Worm (Caenorhabditis elegans): ENCODE measurements around the gene irld-28.
"Not testable (repeated sequence)": the region's sequence is repeated elsewhere in the genome, so short reads cannot be mapped to it uniquely, and the experiment has no call there.

Gene irld-28

DNA sequence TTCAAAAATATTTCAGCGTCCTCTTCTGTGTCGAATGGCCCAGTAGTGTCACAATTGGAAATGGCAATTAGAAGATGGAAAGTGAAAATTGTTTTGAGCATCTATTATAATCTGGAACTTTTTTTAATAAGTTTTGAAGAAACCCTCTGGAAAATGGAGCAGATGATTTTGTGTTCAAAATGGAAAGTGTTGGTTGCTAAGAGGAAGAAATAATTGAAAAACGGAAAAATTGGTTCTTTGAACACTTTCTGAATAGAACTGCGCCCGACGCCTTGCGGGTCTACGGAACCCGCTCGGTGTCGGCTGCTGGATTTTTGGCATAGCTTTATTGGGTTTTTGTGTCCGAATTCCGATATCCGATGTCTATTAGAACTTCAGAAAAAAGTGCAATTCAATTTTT lies at the start of gene irld-28:
Gene irld-28, minus strand, starts transcription at position 101 of the 400 bp plus-strand sequence.
- TF ChIP-seq efl-1 (optimal IDR thresholded peaks at IDR 0.05) (no peak), efl-1 (GFP tag; optimal IDR thresholded peaks at IDR 0.05 in 1 of 2) (peak in 1 of 2 experiments; percentile 26), sptf-1 (tag; optimal IDR thresholded peaks at IDR 0.05) (no peak)

DNA sequence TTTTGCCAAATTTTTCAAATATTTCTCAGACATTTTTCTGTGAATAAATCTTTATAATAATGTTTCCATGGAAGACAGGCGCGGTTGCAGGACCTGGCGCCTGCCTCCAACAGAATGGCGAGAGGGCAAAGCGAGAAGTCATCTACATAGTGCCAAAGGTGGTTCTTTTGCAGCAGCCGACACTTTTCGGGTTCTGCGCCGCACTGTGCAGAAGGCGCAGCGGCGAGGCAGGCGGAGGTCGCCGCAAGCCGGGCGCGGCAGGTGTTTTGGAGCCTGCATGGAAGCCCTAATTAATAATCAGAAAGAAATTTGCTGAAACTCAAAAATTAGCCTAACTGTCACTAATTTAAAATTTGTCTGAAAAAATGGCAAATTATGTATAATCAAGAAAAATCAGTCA lies 7.5 kb upstream of the irld-28 start:
- TF ChIP-seq mef-2 (tag; optimal IDR thresholded peaks at IDR 0.05) (no peak), ceh-90 (tag; optimal IDR thresholded peaks at IDR 0.05) (no peak), egl-13 (tag; optimal IDR thresholded peaks at IDR 0.05) (no peak), elt-2 (tag; optimal IDR thresholded peaks at IDR 0.05) (no peak), nhr-85 (tag) (no peak), ceh-63 (GFP tag; optimal IDR thresholded peaks at IDR 0.05) (no peak), blmp-1 (tag; optimal IDR thresholded peaks at IDR 0.05) (no peak), unc-98 (GFP tag; IDR thresholded peaks at IDR 0.05) (no peak), ceh-82 (tag; optimal IDR thresholded peaks at IDR 0.05) (no peak), lin-15B (tag; optimal IDR thresholded peaks at IDR 0.05) (no peak), aha-1 (tag; optimal IDR thresholded peaks at IDR 0.05) (no peak)

DNA sequence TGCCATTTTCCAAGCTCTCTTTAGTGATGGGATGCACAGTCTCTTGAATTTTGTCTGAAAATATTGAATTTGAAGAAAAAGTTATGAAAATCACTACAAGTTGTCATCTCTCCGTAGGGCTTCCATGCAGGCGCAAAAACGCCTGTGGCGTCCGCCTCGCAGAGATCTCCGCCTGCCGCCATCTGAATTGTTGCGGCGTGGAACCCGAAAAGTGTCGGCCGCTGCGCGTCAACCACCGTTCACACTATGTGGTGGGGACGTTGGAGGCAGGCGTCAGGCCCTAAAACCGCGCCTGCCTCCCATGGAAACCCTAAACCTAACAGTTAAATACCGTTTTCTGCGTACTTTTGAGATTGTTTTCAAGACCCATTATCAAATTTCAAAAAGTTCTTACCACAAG lies 6.0 kb upstream of the irld-28 start:
- TF ChIP-seq tlp-1 (tag; optimal IDR thresholded peaks at IDR 0.05) = no peak

DNA sequence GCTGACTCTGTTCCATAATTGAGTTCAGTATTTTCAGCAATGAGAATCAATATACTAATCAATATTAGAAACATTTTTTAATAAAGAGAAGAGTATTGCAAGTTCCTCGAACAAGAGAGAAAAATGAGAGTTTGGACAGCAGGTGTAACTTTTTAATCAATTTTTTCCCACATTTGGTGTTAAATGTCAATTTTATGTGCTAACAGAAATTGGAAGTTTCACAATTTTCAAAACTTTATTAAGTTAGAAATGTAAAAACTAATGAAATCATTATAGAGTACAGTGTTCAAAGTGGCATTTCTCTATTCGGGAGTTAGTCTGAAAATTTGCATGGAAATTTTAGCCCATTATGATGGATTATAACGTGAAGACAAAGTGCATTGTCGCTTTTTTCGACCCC lies 5.2 kb upstream of the irld-28 start, which contains the start of gene irld-30:
Gene irld-30, minus strand, starts transcription at position 101 of the 400 bp plus-strand sequence.
- TF ChIP-seq skn-1 (tag; optimal IDR thresholded peaks at IDR 0.05) (no peak), snu-23 (GFP tag; optimal IDR thresholded peaks at IDR 0.05) (no peak), elt-3 (tag; optimal IDR thresholded peaks at IDR 0.05) (no peak), lin-39 (tag; optimal IDR thresholded peaks at IDR 0.05) (no peak), fos-1 (tag; optimal IDR thresholded peaks at IDR 0.05) (no peak), ceh-63 (GFP tag; optimal IDR thresholded peaks at IDR 0.05) (no peak), nhr-84 (tag; optimal IDR thresholded peaks at IDR 0.05) (no peak), lin-13 (GFP tag; optimal IDR thresholded peaks at IDR 0.05) (no peak), ces-1 (GFP tag; optimal IDR thresholded peaks at IDR 0.05) (no peak), vab-15 (tag; optimal IDR thresholded peaks at IDR 0.05) (no peak), lin-14 (GFP tag; optimal IDR thresholded peaks at IDR 0.05) (no peak)

DNA sequence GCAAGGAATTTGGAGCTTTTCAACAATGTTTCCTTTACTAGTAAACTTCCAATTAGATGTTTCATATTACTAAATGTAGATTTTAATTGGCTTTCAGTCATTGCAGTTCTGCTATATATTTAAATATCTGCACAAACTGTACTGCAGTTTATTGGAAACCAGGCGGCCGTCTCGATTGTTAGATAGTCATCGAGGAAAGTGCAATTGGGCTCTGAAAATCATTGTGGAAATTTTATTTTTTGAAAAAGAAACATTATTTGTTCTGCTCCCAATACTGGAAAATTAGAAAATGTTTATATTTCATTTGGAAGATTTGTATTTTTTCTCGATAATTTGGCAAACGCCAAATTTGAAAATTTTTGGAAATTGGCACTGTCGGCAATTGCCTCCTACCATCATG lies 2.5 kb upstream of the irld-28 start, which contains the start of gene irld-29:
Gene irld-29, minus strand, starts transcription at position 101 of the 400 bp plus-strand sequence.
- TF ChIP-seq irx-1 (tag; optimal IDR thresholded peaks at IDR 0.05) (no peak), hlh-17 (GFP tag; optimal IDR thresholded peaks at IDR 0.05; ENCODE audit: borderline replicate concordance) (no peak), efl-3 (GFP tag; optimal IDR thresholded peaks at IDR 0.05) (no peak), ces-1 (GFP tag; optimal IDR thresholded peaks at IDR 0.05) (no peak), nhr-84 (tag; optimal IDR thresholded peaks at IDR 0.05) (no peak), unc-62 (GFP tag; optimal IDR thresholded peaks at IDR 0.05) (no peak), nhr-28 (tag; optimal IDR thresholded peaks at IDR 0.05) (no peak)

DNA sequence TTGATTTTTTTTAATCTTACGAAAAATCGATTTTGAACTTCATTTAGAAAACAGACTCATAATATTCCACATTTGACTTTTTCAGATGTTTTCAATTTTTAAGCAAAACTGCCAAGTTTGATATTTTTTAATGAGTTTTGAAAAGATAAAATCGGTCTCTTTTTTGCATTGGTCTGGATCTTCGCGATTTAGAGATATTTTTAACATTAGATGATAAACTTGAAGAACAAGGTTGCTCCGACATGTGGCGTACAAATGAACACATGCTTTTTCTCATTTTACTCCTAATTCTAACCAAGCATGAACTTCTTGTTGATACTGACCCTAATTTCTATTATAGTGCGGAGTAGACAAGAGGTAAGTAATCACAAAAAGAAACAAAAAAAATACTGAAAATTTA lies 4.4 kb downstream of the irld-28 start, which contains the start of gene irld-32:
Gene irld-32, plus strand, starts transcription at position 301 of the 400 bp plus-strand sequence.
- not testable (repeated sequence) for TF ChIP-seq dsc-1 (tag; optimal IDR thresholded peaks at IDR 0.05); isw-1 (GFP tag; IDR thresholded peaks at IDR 0.05); mdl-1 (tag; optimal IDR thresholded peaks at IDR 0.05)

All from whole organism, L1 larva.